Worm (Caenorhabditis elegans) whole organism, L4 larva: ENCODE measurements around the gene mrpl-32.

Experiments
- hif-1 ChIP-seq, 2 experiments: sonication (generic microtip); optimal IDR thresholded peaks; 2 replicates each; lab custom pipeline; 2016 to 2017; ENCODE audit warnings: missing compliant biosample characterization in 2 of 2, missing genetic modification characterization in 2 of 2, missing genetic modification reagents in 2 of 2, missing genotype in 2 of 2, mild to moderate bottlenecking in 1 of 2
- nhr-237 ChIP-seq: sonication (generic microtip); optimal IDR thresholded peaks from 2 replicates; lab custom pipeline; 2017; ENCODE audit warnings: missing biosample characterization, missing genetic modification characterization

- TF ChIP-seq hif-1 (tag; optimal IDR thresholded peaks at IDR 0.05; lab: Kevin White, UChicago) (no peak), nhr-237 (tag; lab: Kevin White, UChicago) (no peak)
Observed at ce11 chrIII:8446534-8446933, 3.0 kb upstream of the mrpl-32 start, which contains the start of gene hsp-110.
